Worm (Caenorhabditis elegans) whole organism, early embryonic: Measurements from ENCODE around the gene spp-5.

Experiments
- aly-1 ChIP-seq: sonication (generic microtip); optimal IDR thresholded peaks from 2 replicates; lab custom pipeline; 2016; ENCODE audit warnings: missing genetic modification characterization, missing compliant biosample characterization
- sea-1 ChIP-seq: fragments of 200-800 bp; sonication (Bioruptor generic); conservative IDR thresholded peaks from 2 replicates; pipeline ENCODE4 v1.3.6; 2022; ENCODE audit warnings: missing genetic modification characterization, missing compliant biosample characterization

- no peak for TF ChIP-seq sea-1 (GFP tag; lab: Robert Waterston, UW)
- TF ChIP-seq aly-1 = no peak
These were observed 48.2 kb downstream of the spp-5 start, which contains the start of gene F46H5.11 for ce11 chrX:7271968-7272367.
